Worm (Caenorhabditis elegans) whole organism, midembryonic: ENCODE data around the gene clec-118.

Source experiments
- cog-1 ChIP-seq: sonication (generic microtip); optimal IDR thresholded peaks from 2 replicates; lab custom pipeline; 2016; ENCODE audit warnings: missing genetic modification characterization, missing compliant biosample characterization
- flt-1 ChIP-seq: fragments of 200-800 bp; sonication (Bioruptor generic); IDR thresholded peaks from 2 replicates; pipeline ENCODE4 v1.3.6; 2022; ENCODE audit warnings: missing genetic modification characterization, missing compliant biosample characterization
- med-1 ChIP-seq: sonication (generic microtip); optimal IDR thresholded peaks from 2 replicates; lab custom pipeline; 2017; ENCODE audit warnings: missing genetic modification characterization, mild to moderate bottlenecking, missing compliant biosample characterization, antibody characterized with exemption, missing genetic modification reagents; ENCODE audit not compliant: insufficient read depth
- tab-1 ChIP-seq: fragments of 200-800 bp; sonication (Bioruptor generic); IDR thresholded peaks from 2 replicates; pipeline ENCODE4 v1.3.6; 2022; ENCODE audit warnings: missing genetic modification characterization, missing compliant biosample characterization
- ztf-23 ChIP-seq: fragments of 200-800 bp; sonication (Bioruptor generic); IDR thresholded peaks from 2 replicates; pipeline ENCODE4 v1.3.6; 2022; ENCODE audit warnings: missing genetic modification reagents, missing genetic modification characterization, missing compliant biosample characterization
- ztf-29 ChIP-seq: fragments of 200-800 bp; sonication (Bioruptor generic); IDR thresholded peaks from 2 replicates; pipeline ENCODE4 v1.3.6; 2022; ENCODE audit warnings: missing genetic modification reagents, missing genetic modification characterization, missing compliant biosample characterization

ce11 chrII:624443-624842, 12.2 kb upstream of the clec-118 start, which contains the start of gene T04B8.5:
- TF ChIP-seq cog-1 (tag; lab: Kevin White, UChicago) (no peak), ztf-29 (GFP tag; lab: Robert Waterston, UW) (no peak), flt-1 (GFP tag; lab: Robert Waterston, UW) (no peak), ztf-23 (GFP tag; lab: Robert Waterston, UW) (no peak), med-1 (GFP tag; lab: Kevin White, UChicago) (no peak), tab-1 (GFP tag; lab: Robert Waterston, UW) (no peak)
